Fruit fly (Drosophila melanogaster) ovary, adult (tissue): Measurements from ENCODE around the gene Aplip1.

Source experiments
- CG17801 ChIP-seq: fragments of 200-800 bp; optimal IDR thresholded peaks from 2 replicates; lab custom pipeline; 2019; ENCODE audit warnings: missing biosample characterization, mild to moderate bottlenecking, missing genetic modification characterization, moderate library complexity; ENCODE audit not compliant: partially characterized antibody

Aplip1 gene

DNA sequence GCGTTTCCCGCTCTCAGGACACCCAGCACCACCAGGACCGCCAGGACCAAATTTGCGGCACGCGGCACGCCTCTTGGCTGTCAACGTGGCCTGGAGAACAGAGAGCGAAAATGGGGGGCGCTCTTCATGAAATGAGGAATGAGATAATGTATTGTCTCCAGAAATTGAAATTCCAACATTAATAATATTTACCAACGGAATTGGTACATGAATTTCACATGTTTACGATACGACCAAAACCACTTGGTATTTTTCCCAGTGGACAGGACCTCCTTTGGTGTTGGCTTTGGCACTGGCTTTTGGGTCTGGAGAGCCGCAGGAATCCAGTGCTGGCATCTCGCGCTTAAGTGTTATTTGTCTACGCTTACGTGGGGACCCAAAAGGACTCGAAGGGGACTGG lies 12.7 kb upstream of the Aplip1 start:
- TF ChIP-seq CG17801: no peak

DNA sequence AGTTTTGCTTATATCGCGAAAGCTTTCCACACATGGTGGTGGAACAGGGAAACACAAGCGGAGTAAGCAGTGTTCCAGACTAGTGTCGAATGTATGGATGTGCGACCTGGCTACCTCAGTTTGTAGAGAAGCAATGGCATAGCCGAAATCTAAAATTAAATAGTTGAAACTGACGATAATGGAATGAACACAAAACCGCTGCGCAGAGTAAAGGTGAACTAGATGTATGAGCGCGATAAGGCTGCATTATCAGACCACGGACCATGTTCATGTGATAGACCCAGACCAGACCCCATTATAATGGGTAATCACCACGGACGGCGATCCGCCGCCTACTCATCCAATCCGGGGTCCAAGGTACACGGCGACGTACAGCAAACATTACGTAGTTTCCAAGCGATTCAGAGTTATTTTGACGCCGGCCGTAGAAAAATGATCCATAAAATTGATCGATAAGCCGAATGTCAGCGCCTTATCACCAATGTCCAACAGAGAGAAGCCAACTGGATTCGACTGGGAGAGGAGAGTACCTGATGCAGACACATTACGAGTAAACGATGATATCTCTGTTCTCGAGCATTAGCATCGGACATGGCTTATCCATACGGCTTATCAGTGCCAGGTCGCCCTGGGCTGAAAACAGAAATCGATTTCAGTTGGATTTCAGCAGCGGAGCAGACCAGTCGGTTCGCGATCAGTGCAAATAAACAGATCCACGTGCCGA lies 7.0 kb upstream of the Aplip1 start, which contains the start of gene CG13912:
Gene CG13912, plus strand, starts transcription at position 653 of the 724 bp plus-strand sequence.
- TF ChIP-seq CG17801: no peak

DNA sequence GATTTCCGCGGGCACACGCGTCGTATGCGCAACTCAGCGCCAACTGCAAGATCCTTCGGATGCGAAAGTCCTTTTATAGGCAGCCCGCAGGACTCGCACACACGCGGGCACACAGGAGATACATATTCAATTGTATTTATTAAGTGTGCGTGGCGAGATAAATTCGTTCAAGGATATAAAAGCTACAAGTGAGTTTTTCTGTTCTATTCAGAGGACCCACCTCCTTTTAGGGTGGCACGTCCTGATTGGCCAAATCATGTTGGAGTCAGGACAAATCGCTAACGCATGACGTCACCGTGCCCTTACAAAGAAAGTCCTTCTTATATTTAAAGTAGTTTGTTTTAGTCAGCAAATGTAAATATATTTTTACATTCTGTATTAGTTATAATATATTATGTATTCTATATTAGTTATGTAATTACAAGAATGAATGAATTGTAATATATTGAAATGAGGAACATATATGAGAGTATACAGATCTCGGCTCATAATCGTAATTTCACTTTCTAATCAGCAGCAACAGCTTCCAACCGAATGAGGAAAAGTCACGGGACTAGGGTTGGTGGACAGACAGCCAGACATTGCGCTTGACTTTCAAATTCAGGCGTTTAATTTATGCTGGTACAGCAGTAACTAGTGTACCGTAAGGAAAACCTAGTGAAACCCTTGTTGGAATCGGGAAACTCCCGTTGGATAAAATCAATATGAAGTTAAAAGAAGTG lies 2.8 kb upstream of the Aplip1 start, which contains the start of gene Trhn:
Gene Trhn, minus strand, starts transcription at position 51 of the 722 bp plus-strand sequence.
- no peak for TF ChIP-seq CG17801

DNA sequence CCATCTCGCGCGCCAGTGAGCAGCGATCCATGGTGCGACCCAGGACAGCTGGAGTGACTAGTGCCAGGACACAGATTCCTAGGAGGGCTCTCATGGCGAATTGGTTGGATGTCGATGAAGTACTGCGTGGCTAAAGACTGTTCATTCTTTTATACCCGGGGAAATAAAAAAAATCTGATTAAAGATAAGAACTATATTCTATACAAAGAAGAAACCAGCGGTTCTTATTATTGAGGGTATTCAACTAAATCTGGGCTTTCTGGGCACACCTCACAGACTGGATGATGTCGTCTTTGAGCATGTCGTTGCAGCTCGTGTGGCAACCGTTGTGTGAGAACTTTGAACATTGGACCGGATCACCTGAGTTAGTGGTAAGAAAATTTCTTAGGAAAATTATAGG lies 915 bp upstream of the Aplip1 start, which contains the start of gene LysX:
Gene LysX, minus strand, starts transcription at position 101 of the 400 bp plus-strand sequence.
- no peak for TF ChIP-seq CG17801

DNA sequence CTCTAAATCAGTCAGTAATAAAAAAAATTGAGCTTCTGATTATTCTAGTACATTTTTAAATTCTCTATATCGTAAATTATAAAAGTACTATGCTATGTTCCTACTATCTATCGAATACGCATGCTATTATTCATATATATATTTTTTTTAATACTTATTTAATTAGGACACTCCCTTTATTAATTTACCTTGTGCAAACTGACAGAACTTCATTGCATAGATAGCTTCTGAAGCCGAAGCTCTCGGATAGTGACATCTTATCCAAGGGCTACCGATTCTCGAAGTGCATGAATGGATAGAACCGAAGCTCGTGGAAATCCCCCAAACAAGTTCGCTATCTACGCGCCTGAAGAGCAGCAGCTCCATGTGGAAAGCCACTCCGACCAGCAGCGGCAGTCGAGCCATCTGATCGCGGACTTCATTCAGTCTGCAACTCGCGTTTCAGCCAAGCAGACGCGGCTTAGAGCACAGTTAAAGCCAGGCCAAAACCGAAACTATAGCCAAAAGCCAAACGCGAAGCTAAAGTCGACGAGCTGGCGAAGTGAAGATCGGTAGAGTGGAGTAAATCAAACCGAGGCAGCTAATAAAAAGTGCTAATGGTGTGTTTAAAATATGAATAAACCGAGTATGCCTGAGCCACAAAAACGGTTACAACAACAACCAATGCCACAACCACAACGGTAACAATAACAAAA lies 4.4 kb downstream of the Aplip1 start, which contains the start of gene mwh:
Gene mwh, plus strand, starts transcription at position 430 of the 695 bp plus-strand sequence.
- no peak for TF ChIP-seq CG17801

DNA sequence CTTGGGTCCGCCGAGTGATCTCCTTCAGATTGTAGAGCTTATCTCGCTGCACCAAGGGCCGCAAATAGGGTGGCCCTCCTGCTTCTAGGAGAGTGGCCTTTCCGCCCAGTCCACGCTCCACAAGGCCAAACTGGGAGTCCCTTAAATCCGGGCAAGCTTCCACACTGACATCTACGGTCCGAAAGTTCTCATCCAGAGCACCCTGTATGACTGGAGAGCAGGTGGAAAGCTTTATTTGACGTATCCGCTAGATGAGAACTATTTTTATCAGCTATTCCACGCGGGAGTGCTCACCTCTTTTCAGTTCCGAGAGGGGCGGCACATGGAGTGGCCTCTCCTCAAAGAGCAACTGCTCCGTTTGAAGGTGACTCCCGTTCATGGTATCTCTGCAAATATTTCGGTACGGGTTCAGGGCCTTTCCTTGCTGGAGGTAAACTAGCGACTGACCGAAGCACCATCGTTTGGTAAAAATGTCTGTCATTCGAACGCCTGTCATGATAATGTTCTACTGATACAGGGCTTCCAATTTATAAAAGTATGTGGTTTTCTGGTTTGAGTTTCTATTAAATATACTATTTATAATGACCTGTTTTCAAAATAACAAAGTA lies 6.6 kb downstream of the Aplip1 start, which contains the start of gene meep:
Gene meep, minus strand, starts transcription at position 449 of the 608 bp plus-strand sequence.
- TF ChIP-seq CG17801: no peak

DNA sequence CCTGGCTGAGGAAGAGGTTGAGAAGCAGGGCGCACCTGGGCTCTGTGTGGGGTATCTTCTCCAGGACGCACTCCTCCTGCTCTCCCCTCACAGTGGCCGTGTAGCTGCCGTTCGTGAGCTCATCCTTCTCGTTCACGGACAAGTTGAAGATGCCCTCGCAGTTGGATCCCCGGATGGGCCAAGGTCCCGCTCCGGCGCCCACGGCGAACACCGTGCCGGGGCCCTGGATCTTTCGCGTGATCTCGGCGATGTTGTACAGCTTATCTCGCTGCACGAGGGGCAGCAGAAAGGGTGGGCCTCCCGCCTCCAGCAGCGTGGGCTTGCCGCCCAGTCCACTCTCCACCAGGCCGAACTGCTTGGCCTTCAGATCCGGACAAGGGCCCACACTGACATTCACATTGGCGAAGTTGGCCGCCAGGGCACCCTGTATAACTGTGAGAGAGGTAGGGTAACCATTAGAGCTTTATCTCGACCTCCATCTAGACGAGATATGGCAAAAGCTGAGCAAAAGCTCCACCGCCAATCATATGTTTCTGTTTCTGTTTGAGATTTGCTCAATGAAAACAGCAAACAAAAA lies 7.8 kb downstream of the Aplip1 start:
- TF ChIP-seq CG17801: no peak

DNA sequence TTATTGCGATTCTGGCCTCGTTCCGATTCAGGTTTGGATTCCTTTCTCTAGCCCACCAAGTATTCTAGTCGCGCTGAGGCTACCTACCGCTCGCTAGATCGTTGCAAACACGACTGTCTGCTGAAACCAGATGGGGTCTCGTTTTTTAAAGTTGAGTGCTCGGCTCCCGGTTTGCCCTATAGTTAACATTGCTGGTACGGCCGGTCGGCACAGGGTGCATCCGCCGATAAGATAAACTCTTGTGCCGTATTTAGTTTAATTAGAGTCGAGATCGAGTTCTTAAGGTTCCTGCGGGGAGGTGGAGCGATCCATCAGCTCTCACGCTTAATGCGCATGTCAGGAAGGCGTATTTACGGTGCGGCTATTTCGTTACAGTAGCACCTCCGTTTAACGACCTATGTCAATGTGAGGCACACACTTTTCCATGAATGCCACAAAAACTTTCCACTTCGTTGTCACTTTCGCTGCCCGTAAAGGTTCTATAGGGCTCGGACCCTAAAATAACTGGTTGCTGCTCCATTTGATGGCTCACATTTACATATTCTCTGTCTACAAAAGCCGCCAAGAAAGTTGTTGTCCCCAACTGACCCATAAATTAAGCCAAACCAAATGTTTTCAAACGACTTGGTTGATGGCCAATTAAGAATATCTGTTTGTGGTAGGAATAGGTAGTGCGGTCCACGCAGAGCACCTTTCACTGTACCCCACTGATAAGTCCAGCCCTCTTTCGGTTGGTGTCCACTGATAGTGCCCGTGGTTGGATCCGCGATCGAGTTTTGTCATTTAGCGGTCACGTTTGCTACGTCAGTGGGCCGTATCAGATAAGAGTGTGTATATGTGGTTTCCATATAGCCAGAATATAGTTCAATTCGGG lies 8.8 kb downstream of the Aplip1 start, which contains the start of gene CG9119:
Gene CG9119, minus strand, starts transcription at position 122 of the 874 bp plus-strand sequence.
- TF ChIP-seq CG17801: no peak

DNA sequence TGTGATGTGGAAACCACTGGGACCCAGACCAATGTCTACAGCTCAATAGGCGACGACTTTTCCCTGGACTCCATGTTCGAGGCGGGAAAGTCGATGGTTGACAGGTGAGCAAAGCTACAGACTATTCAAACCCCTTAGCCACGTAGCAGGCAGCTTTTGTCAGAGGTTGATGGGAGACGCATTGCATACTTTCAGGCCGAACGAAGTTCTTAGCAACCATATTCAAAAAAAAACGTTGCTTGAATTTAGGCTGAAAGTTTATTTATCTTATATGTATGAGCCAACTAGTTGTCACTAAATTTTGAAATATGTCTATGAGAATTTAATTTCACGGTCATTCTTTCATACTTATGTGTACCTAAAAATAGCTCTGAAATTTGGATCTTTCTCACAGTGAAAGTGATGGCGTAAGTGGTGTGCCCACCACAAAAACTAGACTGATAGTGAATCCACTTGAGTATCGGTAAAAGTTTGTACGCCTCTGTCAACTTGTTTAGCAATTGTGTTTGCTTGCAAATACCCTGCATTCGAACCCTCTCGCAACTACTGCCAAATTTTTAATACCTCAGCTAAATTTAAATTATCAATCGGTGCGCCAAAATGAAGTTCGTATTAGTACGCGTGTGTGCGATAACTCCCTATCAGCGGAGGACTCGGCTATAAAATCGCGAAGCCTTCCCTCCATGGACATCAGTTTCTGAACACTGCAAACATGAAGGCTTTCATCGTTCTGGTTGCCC lies 10.7 kb downstream of the Aplip1 start, which contains the start of gene LysB:
Gene LysB, plus strand, starts transcription at position 690 of the 740 bp plus-strand sequence.
- no peak for TF ChIP-seq CG17801

DNA sequence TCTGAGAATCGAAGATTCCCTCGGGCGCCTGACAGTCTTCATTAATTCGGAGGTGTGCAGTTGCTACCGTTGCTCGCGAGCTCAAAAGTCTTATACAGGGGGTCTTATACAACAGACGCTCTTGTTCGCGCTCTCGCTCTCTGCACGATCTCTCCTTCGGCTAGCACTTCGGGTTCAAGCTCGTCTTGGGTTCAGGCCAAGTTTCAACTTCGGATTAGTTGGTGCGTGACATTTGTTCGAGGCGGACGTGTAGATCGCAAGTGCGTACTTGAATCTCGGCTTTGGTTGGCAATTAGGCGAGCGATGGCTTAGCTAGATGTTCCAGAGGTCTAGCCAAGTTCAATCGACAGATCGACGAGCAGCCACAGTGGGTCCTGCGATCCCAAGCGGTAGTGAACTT lies 12.1 kb downstream of the Aplip1 start:
- TF ChIP-seq CG17801: no peak

DNA sequence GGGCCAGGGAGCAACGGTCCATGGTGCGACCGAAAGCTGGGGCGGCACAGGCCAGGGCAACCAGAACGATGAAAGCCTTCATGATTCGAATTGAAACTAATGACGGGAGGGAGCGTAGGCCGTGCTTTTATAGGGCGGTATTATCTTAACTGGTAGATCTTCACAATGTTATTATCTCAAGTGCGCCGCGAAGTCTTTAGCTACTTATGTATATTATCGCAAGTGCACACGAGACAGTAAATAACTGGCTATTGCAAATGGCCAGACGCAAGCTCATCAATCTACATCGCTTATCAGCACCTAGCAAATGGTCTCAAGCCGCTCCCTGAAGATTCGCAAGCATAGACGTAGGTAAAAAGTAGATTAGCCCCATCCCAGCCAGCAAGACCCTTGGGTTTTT lies 15.0 kb downstream of the Aplip1 start, which contains the start of gene LysD:
Gene LysD, minus strand, starts transcription at position 101 of the 400 bp plus-strand sequence.
- TF ChIP-seq CG17801: no peak

DNA sequence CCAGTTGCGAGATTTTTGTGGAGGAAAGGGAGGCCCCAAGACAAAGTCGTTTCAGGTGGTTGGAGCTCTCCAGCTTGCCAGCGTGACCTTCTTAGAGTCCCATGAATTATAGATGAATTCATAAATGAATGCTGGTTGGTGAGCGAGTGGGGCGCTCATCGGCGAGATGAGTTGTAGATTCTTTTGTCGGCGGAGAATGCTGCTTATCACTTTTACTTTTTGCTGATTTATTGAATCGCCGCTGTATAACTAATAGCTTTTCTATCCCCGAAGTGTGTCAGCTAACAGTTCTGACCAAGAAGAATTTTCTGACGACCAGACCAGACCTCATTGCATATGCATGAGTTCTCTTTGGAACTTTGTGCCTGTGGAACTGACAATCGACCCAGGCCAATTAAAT lies 16.0 kb downstream of the Aplip1 start:
- no peak for TF ChIP-seq CG17801

DNA sequence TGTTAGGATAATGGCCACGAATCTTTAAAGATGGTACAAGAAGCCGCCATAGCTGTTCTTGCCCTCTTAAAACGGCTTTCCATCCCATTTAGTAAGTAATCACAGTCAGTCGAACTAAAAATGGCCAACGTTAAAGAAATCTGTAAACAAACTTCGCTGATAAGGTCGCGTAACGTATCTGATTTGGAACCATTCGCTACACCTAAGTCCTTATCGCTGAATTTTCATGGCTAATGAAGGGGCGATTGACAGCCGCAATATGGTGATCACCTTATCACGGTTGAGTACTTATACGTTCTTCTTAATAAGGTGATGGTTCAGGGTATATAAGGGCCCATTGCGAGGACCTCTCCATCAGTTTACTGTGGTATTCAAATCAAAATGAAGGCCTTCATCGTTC lies 16.5 kb downstream of the Aplip1 start, which contains the start of gene LysE:
Gene LysE, plus strand, starts transcription at position 257 of the 400 bp plus-strand sequence.
- TF ChIP-seq CG17801: no peak

DNA sequence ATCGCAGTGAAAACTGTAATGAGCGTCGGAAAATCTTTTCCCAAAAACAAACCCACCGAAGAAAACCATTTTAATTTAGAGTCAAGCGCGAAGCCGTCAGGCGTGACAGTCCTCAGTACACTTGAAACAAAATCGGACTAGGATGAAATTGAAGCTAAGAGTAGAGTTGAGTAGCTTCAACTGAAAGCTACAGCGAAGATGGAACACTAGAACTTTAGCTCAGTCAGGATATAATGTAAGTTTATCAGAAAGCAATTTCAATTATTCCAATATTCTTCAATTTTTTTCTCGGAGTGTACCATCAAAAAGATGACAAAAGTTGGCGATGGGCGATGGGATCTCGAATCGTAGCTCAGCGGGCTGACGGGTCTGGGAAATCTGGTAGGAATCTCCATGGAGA lies 20.3 kb downstream of the Aplip1 start:
- no peak for TF ChIP-seq CG17801
